Worm (Caenorhabditis elegans): ENCODE data around the gene cdgs-1.

cdgs-1 gene

DNA sequence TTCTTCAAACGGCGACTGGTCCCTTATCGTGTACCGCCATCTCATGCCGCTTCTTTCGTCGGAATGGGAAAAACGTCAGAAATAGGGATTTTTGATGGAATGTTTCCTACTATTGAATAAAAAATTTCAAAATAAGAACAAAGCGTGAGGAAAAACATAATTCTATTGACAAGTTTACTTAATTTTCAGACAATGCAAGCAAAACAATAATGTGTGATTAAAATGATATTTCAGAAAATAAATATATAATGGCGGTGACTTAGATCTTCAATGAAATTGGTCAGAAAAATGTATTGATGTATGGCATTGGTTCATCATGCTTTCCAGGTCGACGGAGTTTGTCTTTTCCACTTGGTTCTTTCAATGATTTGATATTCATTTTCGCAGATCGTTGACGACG is 20.8 kb downstream of the cdgs-1 start, which contains the start of gene ntp-1:
Gene ntp-1, minus strand, starts transcription at position 101 of the 400 bp plus-strand sequence.
- TF ChIP-seq nhr-102 (tag; optimal IDR thresholded peaks at IDR 0.05) (no peak), Y75B8A.6 (GFP tag; IDR thresholded peaks at IDR 0.05) (no peak), unc-39 (tag; optimal IDR thresholded peaks at IDR 0.05) (no peak), jun-1 (tag; optimal IDR thresholded peaks at IDR 0.05) (no peak), ZK546.5 (tag; optimal IDR thresholded peaks at IDR 0.05) (no peak), attf-4 (tag; optimal IDR thresholded peaks at IDR 0.05) (no peak), php-3 (GFP tag; IDR thresholded peaks at IDR 0.05) (no peak), F49E8.2 (tag; optimal IDR thresholded peaks at IDR 0.05; ENCODE audit: borderline replicate concordance) (no peak), lin-39 (tag; optimal IDR thresholded peaks at IDR 0.05) (no peak), tra-1 (GFP tag; IDR thresholded peaks at IDR 0.05) (no peak), F26F4.8 (GFP tag; conservative IDR thresholded peaks at IDR 0.05) (no peak), ceh-62 (tag; optimal IDR thresholded peaks at IDR 0.05) (no peak), T26A8.4 (GFP tag; IDR thresholded peaks at IDR 0.05) (no peak), dmd-8 (GFP tag; IDR thresholded peaks at IDR 0.05) (no peak), nhr-6 (tag; optimal IDR thresholded peaks at IDR 0.05) (no peak)

DNA sequence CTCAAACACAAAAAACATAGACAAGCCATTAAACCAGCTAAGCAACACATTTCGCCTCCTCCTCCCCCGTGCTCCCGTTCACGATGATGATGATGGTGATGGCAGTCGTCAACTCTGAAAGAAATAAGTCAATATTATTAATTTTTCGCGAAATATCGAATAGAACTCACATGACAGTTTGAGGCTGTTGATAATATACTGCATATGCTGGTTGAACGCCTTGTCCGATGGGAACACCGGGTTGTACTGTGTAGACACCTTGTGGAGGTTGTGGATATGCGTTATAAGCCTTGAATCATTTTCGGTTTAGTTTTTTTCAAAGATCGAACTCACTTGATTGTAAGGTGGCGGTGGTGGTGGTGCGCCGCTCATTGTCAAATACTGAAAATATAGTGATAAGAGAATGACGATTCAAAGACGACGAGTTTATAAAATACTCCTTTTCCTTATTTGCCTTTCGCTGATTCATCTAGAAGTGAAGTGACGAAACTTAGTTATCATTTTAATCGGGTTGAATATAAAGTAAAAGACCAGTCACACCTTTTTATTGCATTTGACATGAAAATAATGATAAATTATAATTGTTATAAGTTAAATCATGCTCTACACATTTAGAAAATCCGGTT is 23.6 kb downstream of the cdgs-1 start, which contains the start of gene C33H5.13:
Gene C33H5.13, minus strand, starts transcription at position 443 of the 626 bp plus-strand sequence.
- TF ChIP-seq ztf-7 (tag; optimal IDR thresholded peaks at IDR 0.05), result no peak
- TF ChIP-seq F37D6.2 (tag; optimal IDR thresholded peaks at IDR 0.05), result no peak
- peak in 1 of 2 experiments; percentile 18 for TF ChIP-seq lsy-2 (tag; optimal IDR thresholded peaks at IDR 0.05)
- TF ChIP-seq mdl-1 (tag; optimal IDR thresholded peaks at IDR 0.05), result no peak
- peak; percentile 71 for TF ChIP-seq aha-1 (tag)
- no peak for TF ChIP-seq F10B5.3 (tag; optimal IDR thresholded peaks at IDR 0.05)
- peak; percentile 50 for TF ChIP-seq dve-1 (tag; optimal IDR thresholded peaks at IDR 0.05; ENCODE audit: insufficient read depth)
- peak; percentile 61 for TF ChIP-seq hlh-11 (tag; optimal IDR thresholded peaks at IDR 0.05)
- TF ChIP-seq nhr-42 (GFP tag; IDR thresholded peaks at IDR 0.05), result no peak
- no peak for TF ChIP-seq unc-130 (GFP tag; optimal IDR thresholded peaks at IDR 0.05)
- TF ChIP-seq gei-8 (GFP tag; optimal IDR thresholded peaks at IDR 0.05), result no peak
- TF ChIP-seq ceh-62 (tag; optimal IDR thresholded peaks at IDR 0.05), result no peak
- TF ChIP-seq daf-12 (tag; optimal IDR thresholded peaks at IDR 0.05), result no peak
- TF ChIP-seq cey-2 (tag; optimal IDR thresholded peaks at IDR 0.05; ENCODE audit: borderline replicate concordance, insufficient read depth), result no peak
- TF ChIP-seq snpc-1.2 (GFP tag; IDR thresholded peaks at IDR 0.05), result no peak
- no peak for TF ChIP-seq mep-1 (tag; optimal IDR thresholded peaks at IDR 0.05)
- TF ChIP-seq pqm-1 (tag; optimal IDR thresholded peaks at IDR 0.05), result peak; percentile 90
- no peak for TF ChIP-seq nhr-102 (tag; optimal IDR thresholded peaks at IDR 0.05)
- no peak for TF ChIP-seq fos-1 (tag; optimal IDR thresholded peaks at IDR 0.05)
- no peak for TF ChIP-seq F49E8.2 (tag; optimal IDR thresholded peaks at IDR 0.05; ENCODE audit: borderline replicate concordance)
- TF ChIP-seq T20F7.1 (GFP tag; optimal IDR thresholded peaks at IDR 0.05), result peak; percentile 18
- TF ChIP-seq daf-16 (GFP tag; optimal IDR thresholded peaks at IDR 0.05), result no peak
- peak; percentile 44 for TF ChIP-seq daf-16 (tag; optimal IDR thresholded peaks at IDR 0.05)
- TF ChIP-seq ZK337.2 (GFP tag; IDR thresholded peaks at IDR 0.05), result no peak
- TF ChIP-seq nhr-28 (tag; optimal IDR thresholded peaks at IDR 0.05), result peak; percentile 49
- TF ChIP-seq nhr-77 (tag; optimal IDR thresholded peaks at IDR 0.05), result peak; percentile 43
- no peak for TF ChIP-seq zag-1 (tag; optimal IDR thresholded peaks at IDR 0.05)
- TF ChIP-seq arid-1 (GFP tag; conservative IDR thresholded peaks at IDR 0.05), result no peak
- no peak for TF ChIP-seq ces-1 (GFP tag; optimal IDR thresholded peaks at IDR 0.05)
- no peak for TF ChIP-seq spr-1 (tag; optimal IDR thresholded peaks at IDR 0.05)
- no peak for TF ChIP-seq mxl-2 (GFP tag; conservative IDR thresholded peaks at IDR 0.05)
- peak; percentile 8; the same call in 1 of the 2 replicates for TF ChIP-seq dmd-6 (GFP tag; IDR thresholded peaks at IDR 0.05)

Measured in whole organism, L4 larva.